Fruit fly (Drosophila melanogaster) whole organism, embryonic: ENCODE measurements around the gene CG4218.

Source experiments
- CG10366 ChIP-seq: fragments of 200-800 bp; sonication (Bioruptor generic); IDR thresholded peaks from 2 replicates; pipeline ENCODE4 v1.3.6; 2022; ENCODE audit warnings: missing biosample characterization, missing genetic modification characterization
- CG10543 ChIP-seq: fragments of 200-800 bp; sonication (Bioruptor generic); optimal IDR thresholded peaks from 3 replicates; lab custom pipeline; 2017; ENCODE audit warnings: missing biosample characterization, mild to moderate bottlenecking, missing genetic modification characterization, moderate library complexity
- CG10959 ChIP-seq: fragments of 200-800 bp; sonication (Bioruptor generic); IDR thresholded peaks from 2 replicates; pipeline ENCODE4 v1.3.6; 2022; ENCODE audit warnings: missing biosample characterization, missing genetic modification characterization
- CG13123 ChIP-seq: fragments of 200-800 bp; sonication (Bioruptor generic); optimal IDR thresholded peaks from 2 replicates; lab custom pipeline; 2016; ENCODE audit warnings: missing biosample characterization, missing genetic modification characterization
- CG13424 ChIP-seq: fragments of 200-800 bp; sonication (Bioruptor generic); optimal IDR thresholded peaks from 2 replicates; lab custom pipeline; 2019; ENCODE audit warnings: missing biosample characterization, mild to moderate bottlenecking, missing genetic modification characterization, moderate library complexity
- CG1603 ChIP-seq: fragments of 200-800 bp; sonication (Bioruptor generic); optimal IDR thresholded peaks from 2 replicates; lab custom pipeline; 2019; ENCODE audit warnings: missing biosample characterization, mild to moderate bottlenecking, missing genetic modification characterization, moderate library complexity
- CG17612 ChIP-seq: fragments of 200-800 bp; sonication (Bioruptor generic); IDR thresholded peaks from 2 replicates; pipeline ENCODE4 v1.3.6; 2022; ENCODE audit warnings: missing biosample characterization, missing genetic modification characterization
- CG17912 ChIP-seq: fragments of 200-800 bp; sonication (Bioruptor generic); optimal IDR thresholded peaks from 2 replicates; lab custom pipeline; 2018; ENCODE audit warnings: missing biosample characterization, mild to moderate bottlenecking, missing genetic modification characterization
- CG1832 ChIP-seq: fragments of 200-800 bp; sonication (Bioruptor generic); optimal IDR thresholded peaks from 2 replicates; lab custom pipeline; 2017; ENCODE audit warnings: missing biosample characterization, mild to moderate bottlenecking, missing genetic modification characterization, inconsistent platforms
- CG18764 ChIP-seq: fragments of 200-800 bp; sonication (Bioruptor generic); optimal IDR thresholded peaks from 3 replicates; lab custom pipeline; 2016; ENCODE audit warnings: missing biosample characterization, missing genetic modification characterization
- CG30403 ChIP-seq: fragments of 200-800 bp; sonication (Bioruptor generic); optimal IDR thresholded peaks from 3 replicates; lab custom pipeline; 2016; ENCODE audit warnings: missing biosample characterization, missing genetic modification characterization
- CG33213 ChIP-seq: fragments of 200-800 bp; sonication (Bioruptor generic); optimal IDR thresholded peaks from 3 replicates; lab custom pipeline; 2016; ENCODE audit warnings: missing biosample characterization, missing genetic modification characterization
- CG34376 ChIP-seq: fragments of 200-800 bp; sonication (Bioruptor generic); optimal IDR thresholded peaks from 2 replicates; lab custom pipeline; 2018; ENCODE audit warnings: missing biosample characterization, mild to moderate bottlenecking, missing genetic modification characterization
- CG3838 ChIP-seq: fragments of 200-800 bp; sonication (Bioruptor generic); optimal IDR thresholded peaks from 3 replicates; lab custom pipeline; 2016; ENCODE audit warnings: missing biosample characterization, missing genetic modification characterization
- CG4282 ChIP-seq: fragments of 200-800 bp; sonication (Bioruptor generic); optimal IDR thresholded peaks from 2 replicates; lab custom pipeline; 2016; ENCODE audit warnings: missing biosample characterization, missing genetic modification characterization
- CG8359 ChIP-seq: fragments of 200-800 bp; sonication (Bioruptor generic); optimal IDR thresholded peaks from 2 replicates; lab custom pipeline; 2017; ENCODE audit warnings: missing biosample characterization, mild to moderate bottlenecking, missing genetic modification characterization, borderline replicate concordance
- CG8388 ChIP-seq: fragments of 200-800 bp; sonication (Bioruptor generic); optimal IDR thresholded peaks from 2 replicates; lab custom pipeline; 2019; ENCODE audit warnings: missing biosample characterization, mild to moderate bottlenecking, missing genetic modification characterization, moderate library complexity
- D19B ChIP-seq: fragments of 200-800 bp; sonication (Bioruptor generic); optimal IDR thresholded peaks from 2 replicates; lab custom pipeline; 2017; ENCODE audit warnings: missing biosample characterization, mild to moderate bottlenecking, missing genetic modification characterization
- Mad ChIP-seq: fragments of 200-800 bp; sonication (Bioruptor generic); optimal IDR thresholded peaks from 2 replicates; lab custom pipeline; 2016; ENCODE audit warnings: missing biosample characterization, missing genetic modification characterization
- NC2β ChIP-seq: fragments of 200-800 bp; sonication (Bioruptor generic); optimal IDR thresholded peaks from 2 replicates; lab custom pipeline; 2016; ENCODE audit warnings: missing biosample characterization, missing genetic modification characterization
- NK7.1 ChIP-seq: fragments of 200-800 bp; sonication (Bioruptor generic); optimal IDR thresholded peaks from 3 replicates; lab custom pipeline; 2016; ENCODE audit warnings: missing biosample characterization, missing genetic modification characterization
- Oli ChIP-seq: fragments of 200-800 bp; sonication (Bioruptor generic); optimal IDR thresholded peaks from 2 replicates; lab custom pipeline; 2018; ENCODE audit warnings: missing biosample characterization, mild to moderate bottlenecking, missing genetic modification characterization, moderate library complexity
- Ptx1 ChIP-seq: fragments of 200-800 bp; sonication (Bioruptor generic); IDR thresholded peaks from 2 replicates; pipeline ENCODE4 v1.3.6; 2022; ENCODE audit warnings: missing biosample characterization, missing genetic modification characterization
- Ravus ChIP-seq: fragments of 200-800 bp; sonication (Bioruptor generic); IDR thresholded peaks from 2 replicates; pipeline ENCODE4 v1.3.6; 2022; ENCODE audit warnings: missing biosample characterization, missing genetic modification characterization
- Side ChIP-seq: fragments of 200-800 bp; sonication (Bioruptor generic); optimal IDR thresholded peaks from 2 replicates; lab custom pipeline; 2016; ENCODE audit warnings: missing biosample characterization, missing genetic modification characterization
- bab2 ChIP-seq: fragments of 200-800 bp; sonication (Bioruptor generic); optimal IDR thresholded peaks from 2 replicates; lab custom pipeline; 2016; ENCODE audit warnings: missing biosample characterization, missing genetic modification characterization
- bigmax ChIP-seq: fragments of 200-800 bp; sonication (Bioruptor generic); optimal IDR thresholded peaks from 2 replicates; lab custom pipeline; 2018; ENCODE audit warnings: missing biosample characterization, mild to moderate bottlenecking, missing genetic modification characterization
- caup ChIP-seq: fragments of 200-800 bp; sonication (Bioruptor generic); optimal IDR thresholded peaks from 3 replicates; lab custom pipeline; 2017; ENCODE audit warnings: missing biosample characterization, mild to moderate bottlenecking, missing genetic modification characterization, moderate library complexity; ENCODE audit not compliant: severe bottlenecking
- croc ChIP-seq: fragments of 200-800 bp; sonication (Bioruptor generic); conservative IDR thresholded peaks from 3 replicates; pipeline ENCODE4 v1.3.6; 2022; ENCODE audit warnings: missing biosample characterization, missing genetic modification characterization
- fd96Cb ChIP-seq: fragments of 200-800 bp; sonication (Bioruptor generic); optimal IDR thresholded peaks from 2 replicates; lab custom pipeline; 2018; ENCODE audit warnings: missing biosample characterization, mild to moderate bottlenecking, missing genetic modification characterization, moderate library complexity
- grau ChIP-seq: fragments of 200-800 bp; optimal IDR thresholded peaks from 3 replicates; lab custom pipeline; 2019; ENCODE audit warnings: missing biosample characterization, mild to moderate bottlenecking, missing genetic modification characterization, moderate library complexity
- gro ChIP-seq: fragments of 200-800 bp; sonication (Bioruptor generic); optimal IDR thresholded peaks from 2 replicates; lab custom pipeline; 2016; ENCODE audit warnings: missing biosample characterization, missing genetic modification characterization
- gsb ChIP-seq: fragments of 200-800 bp; sonication (Bioruptor generic); IDR thresholded peaks from 2 replicates; pipeline ENCODE4 v1.3.6; 2022; ENCODE audit warnings: missing biosample characterization, missing genetic modification characterization
- h ChIP-seq: fragments of >200 bp; optimal IDR thresholded peaks from 2 replicates; lab custom pipeline; 2017
- hth ChIP-seq: fragments of >200 bp; optimal IDR thresholded peaks from 2 replicates; lab custom pipeline; 2017; ENCODE audit warnings: inconsistent platforms
- ken ChIP-seq: fragments of 200-800 bp; sonication (Bioruptor generic); IDR thresholded peaks from 3 replicates; pipeline ENCODE4 v1.3.6; 2022; ENCODE audit warnings: missing biosample characterization, missing genetic modification characterization
- lab ChIP-seq: fragments of 200-800 bp; sonication (Bioruptor generic); optimal IDR thresholded peaks from 3 replicates; lab custom pipeline; 2017; ENCODE audit warnings: missing biosample characterization, missing genetic modification characterization, mild to moderate bottlenecking, moderate library complexity, missing genetic modification reagents
- nom ChIP-seq: fragments of 200-800 bp; sonication (Bioruptor generic); optimal IDR thresholded peaks from 2 replicates; lab custom pipeline; 2017; ENCODE audit warnings: missing biosample characterization, missing genetic modification characterization, mild to moderate bottlenecking, moderate library complexity, missing genetic modification reagents
- pan ChIP-seq, 4 experiments: fragments of >200 bp in 3 of 4; fragments of 200-800 bp in 1 of 4; sonication (Bioruptor generic) in 1 of 4; optimal IDR thresholded peaks in 3 of 4; IDR thresholded peaks in 1 of 4; 2 replicates each; pipeline versions ENCODE4 v1.3.6 to Lab custom; 2017 to 2022; ENCODE audit warnings: missing biosample characterization in 2 of 4, missing genetic modification characterization in 2 of 4, mixed read lengths in 1 of 4
- pb ChIP-seq: fragments of 200-800 bp; sonication (Bioruptor generic); optimal IDR thresholded peaks from 3 replicates; lab custom pipeline; 2016; ENCODE audit warnings: missing biosample characterization, missing genetic modification characterization
- pfk ChIP-seq: fragments of 200-800 bp; sonication (Bioruptor generic); optimal IDR thresholded peaks from 2 replicates; lab custom pipeline; 2018; ENCODE audit warnings: missing biosample characterization, mild to moderate bottlenecking, missing genetic modification characterization, moderate library complexity
- ranshi ChIP-seq: fragments of 200-800 bp; sonication (Bioruptor generic); IDR thresholded peaks from 2 replicates; pipeline ENCODE4 v1.3.6; 2022; ENCODE audit warnings: missing biosample characterization, missing genetic modification characterization
- sim ChIP-seq: fragments of 200-800 bp; sonication (Bioruptor generic); IDR thresholded peaks from 2 replicates; pipeline ENCODE4 v1.3.6; 2022; ENCODE audit warnings: missing biosample characterization, missing genetic modification characterization
- sisA ChIP-seq: fragments of 200-800 bp; sonication (Bioruptor generic); IDR thresholded peaks from 2 replicates; pipeline ENCODE4 v1.3.6; 2022; ENCODE audit warnings: missing biosample characterization, missing genetic modification characterization
- slbo ChIP-seq: fragments of 200-800 bp; sonication (Bioruptor generic); IDR thresholded peaks from 2 replicates; pipeline ENCODE4 v1.3.6; 2022; ENCODE audit warnings: missing biosample characterization, missing genetic modification characterization
- so ChIP-seq: fragments of 200-800 bp; sonication (Bioruptor generic); IDR thresholded peaks from 3 replicates; pipeline ENCODE4 v1.3.6; 2022; ENCODE audit warnings: missing biosample characterization, missing genetic modification characterization
- tap ChIP-seq: fragments of 200-800 bp; optimal IDR thresholded peaks from 3 replicates; lab custom pipeline; 2019; ENCODE audit warnings: missing biosample characterization, mild to moderate bottlenecking, missing genetic modification characterization, moderate library complexity
- tgo ChIP-seq: fragments of 200-800 bp; sonication (Bioruptor generic); IDR thresholded peaks from 3 replicates; pipeline ENCODE4 v1.3.6; 2022; ENCODE audit warnings: missing biosample characterization, missing genetic modification characterization
- ttk ChIP-seq: fragments of 200-800 bp; sonication (Bioruptor generic); IDR thresholded peaks from 2 replicates; pipeline ENCODE4 v2.1.2; 2022; ENCODE audit warnings: missing biosample characterization, missing genetic modification characterization
- usp ChIP-seq: fragments of >200 bp; optimal IDR thresholded peaks from 2 replicates; lab custom pipeline; 2017; ENCODE audit warnings: missing biosample characterization, missing genetic modification characterization
- wek ChIP-seq: fragments of 200-800 bp; sonication (Bioruptor generic); optimal IDR thresholded peaks from 3 replicates; lab custom pipeline; 2018; ENCODE audit warnings: missing biosample characterization, mild to moderate bottlenecking, missing genetic modification characterization, moderate library complexity
- zfh2 ChIP-seq: fragments of 200-800 bp; sonication (Bioruptor generic); optimal IDR thresholded peaks from 2 replicates; lab custom pipeline; 2016; ENCODE audit warnings: missing biosample characterization, missing genetic modification characterization

CG4218 gene

dm6 chr2L:14500383-14500782 lies 48.5 kb downstream of the CG4218 start (continued):
- no peak for TF ChIP-seq Side (GFP tag; lab: Kevin White, UChicago)
- peak; percentile 70 for TF ChIP-seq fd96Cb (tag; lab: Kevin White, UChicago)
- no peak for TF ChIP-seq CG1832 (GFP tag; lab: Kevin White, UChicago)
- TF ChIP-seq CG8388 = peak; percentile 73
- TF ChIP-seq CG33213 (GFP tag; lab: Kevin White, UChicago) = no peak
- TF ChIP-seq slbo (GFP tag; lab: Robert Waterston, UW) = peak; percentile 69
- peak; percentile 24 for TF ChIP-seq CG8359
- TF ChIP-seq bigmax (GFP tag; lab: Kevin White, UChicago) = no peak
- TF ChIP-seq ttk = peak; percentile 71
- TF ChIP-seq pan (optimal IDR thresholded peaks at IDR 0.05; lab: Kevin White, UChicago) = no peak
- TF ChIP-seq pan (GFP tag; optimal IDR thresholded peaks at IDR 0.05 in 1 of 2, IDR thresholded peaks at IDR 0.05 in 1 of 2) = peak in 1 of 2 experiments; percentile 81
- no peak for TF ChIP-seq CG10543 (GFP tag; lab: Kevin White, UChicago)
- TF ChIP-seq Oli (tag; lab: Kevin White, UChicago) = peak; percentile 83
- peak; percentile 59 for TF ChIP-seq bab2 (GFP tag; lab: Kevin White, UChicago)
- no peak for TF ChIP-seq usp (GFP tag; lab: Kevin White, UChicago)
- no peak for TF ChIP-seq CG4282 (GFP tag; lab: Kevin White, UChicago)
- no peak for TF ChIP-seq pb (GFP tag; lab: Kevin White, UChicago)
- TF ChIP-seq h (lab: Kevin White, UChicago) = no peak
- no peak for TF ChIP-seq CG13123 (GFP tag; lab: Kevin White, UChicago)
- TF ChIP-seq tap (tag; lab: Kevin White, UChicago) = peak; percentile 52
- TF ChIP-seq Ptx1 (GFP tag; lab: Robert Waterston, UW) = peak; percentile 69
- peak; percentile 77 for TF ChIP-seq CG1603 (tag; lab: Kevin White, UChicago)
- TF ChIP-seq sisA (GFP tag; lab: Robert Waterston, UW) = peak; percentile 63
- TF ChIP-seq NK7.1 (GFP tag; lab: Kevin White, UChicago) = no peak
- 0 out of 2 replicates have a peak, but pooled peaks have one; percentile 16 for TF ChIP-seq sim (GFP tag; lab: Robert Waterston, UW)
- TF ChIP-seq croc = peak; percentile 75
- peak; percentile 58 for TF ChIP-seq CG10366 (GFP tag; lab: Robert Waterston, UW)
- TF ChIP-seq ranshi (GFP tag; lab: Robert Waterston, UW) = peak; percentile 69
- no peak for TF ChIP-seq CG34376
- peak; percentile 40; the same call in 1 of the 3 replicates for TF ChIP-seq ken (GFP tag; lab: Robert Waterston, UW)
- TF ChIP-seq CG30403 (GFP tag; lab: Kevin White, UChicago) = peak; percentile 82
- TF ChIP-seq grau (tag; lab: Kevin White, UChicago) = peak; percentile 75
- TF ChIP-seq lab = peak; percentile 74
- TF ChIP-seq caup (GFP tag; lab: Kevin White, UChicago) = peak; percentile 10
- peak; percentile 60 for TF ChIP-seq zfh2 (GFP tag; lab: Kevin White, UChicago)
- TF ChIP-seq gro (GFP tag; lab: Kevin White, UChicago) = no peak
- no peak for TF ChIP-seq Ravus (GFP tag; lab: Robert Waterston, UW)
- no peak for TF ChIP-seq wek (GFP tag; lab: Kevin White, UChicago)
- peak; percentile 61 for TF ChIP-seq CG10959 (GFP tag; lab: Robert Waterston, UW)
- no peak for TF ChIP-seq hth (lab: Kevin White, UChicago)
- no peak for TF ChIP-seq CG17912 (GFP tag; lab: Kevin White, UChicago)
- TF ChIP-seq CG3838 (GFP tag; lab: Kevin White, UChicago) = no peak
- no peak for TF ChIP-seq CG18764 (GFP tag; lab: Kevin White, UChicago)
- TF ChIP-seq D19B (GFP tag; lab: Kevin White, UChicago) = peak; percentile 88
- peak; percentile 65 for TF ChIP-seq CG13424 (tag; lab: Kevin White, UChicago)
- TF ChIP-seq pfk (GFP tag; lab: Kevin White, UChicago) = no peak
- TF ChIP-seq nom (GFP tag; lab: Kevin White, UChicago) = no peak
- peak; percentile 71; the same call in 2 of the 3 replicates for TF ChIP-seq so (GFP tag; lab: Robert Waterston, UW)
- peak; percentile 56 for TF ChIP-seq gsb (GFP tag; lab: Robert Waterston, UW)
- TF ChIP-seq NC2β (GFP tag; lab: Kevin White, UChicago) = peak; percentile 54
- TF ChIP-seq Mad (GFP tag; lab: Kevin White, UChicago) = peak; percentile 3
- TF ChIP-seq CG17612 (GFP tag; lab: Robert Waterston, UW) = peak; percentile 40; the same call in 1 of the 2 replicates
- peak; percentile 56 for TF ChIP-seq tgo (GFP tag; lab: Robert Waterston, UW)
